Worm (Caenorhabditis elegans) whole organism, early embryonic: ENCODE data around the gene nspc-17.

Experiments used
- B0310.2 ChIP-seq: sonication (generic microtip); optimal IDR thresholded peaks from 2 replicates; lab custom pipeline; 2016; ENCODE audit warnings: mild to moderate bottlenecking, missing genetic modification characterization, missing compliant biosample characterization
- F13C5.2 ChIP-seq: sonication (generic microtip); optimal IDR thresholded peaks from 2 replicates; lab custom pipeline; 2017; ENCODE audit warnings: mild to moderate bottlenecking, missing genetic modification characterization, inconsistent platforms, missing compliant biosample characterization
- aly-1 ChIP-seq: sonication (generic microtip); optimal IDR thresholded peaks from 2 replicates; lab custom pipeline; 2016; ENCODE audit warnings: missing genetic modification characterization, missing compliant biosample characterization
- ama-1 ChIP-seq: fragments of 150-350 bp; optimal IDR thresholded peaks from 2 replicates; lab custom pipeline; 2014
- ceh-13 ChIP-seq: fragments of 200-800 bp; sonication (Bioruptor generic); optimal IDR thresholded peaks from 2 replicates; lab custom pipeline; 2018; ENCODE audit warnings: mild to moderate bottlenecking, missing genetic modification characterization, missing compliant biosample characterization
- ceh-36 ChIP-seq: sonication (generic microtip); optimal IDR thresholded peaks from 2 replicates; lab custom pipeline; 2016; ENCODE audit warnings: missing genetic modification characterization, inconsistent platforms, missing compliant biosample characterization
- ets-7 ChIP-seq: sonication (generic microtip); optimal IDR thresholded peaks from 2 replicates; lab custom pipeline; 2016; ENCODE audit warnings: missing genotype, missing genetic modification characterization, missing compliant biosample characterization
- flt-1 ChIP-seq: fragments of 200-800 bp; sonication (Bioruptor generic); IDR thresholded peaks from 2 replicates; pipeline ENCODE4 v1.3.6; 2022; ENCODE audit warnings: missing genetic modification characterization, missing compliant biosample characterization
- hmbx-1 ChIP-seq: sonication (generic microtip); optimal IDR thresholded peaks from 2 replicates; lab custom pipeline; 2016; ENCODE audit warnings: mild to moderate bottlenecking, missing genetic modification characterization, missing compliant biosample characterization
- hmg-4 ChIP-seq: fragments of 200-800 bp; sonication (Bioruptor generic); optimal IDR thresholded peaks from 2 replicates; lab custom pipeline; 2018; ENCODE audit warnings: mild to moderate bottlenecking, missing genetic modification characterization, missing compliant biosample characterization
- hnd-1 ChIP-seq: sonication (generic microtip); optimal IDR thresholded peaks from 2 replicates; lab custom pipeline; 2016; ENCODE audit warnings: missing genetic modification characterization, missing compliant biosample characterization
- pes-1 ChIP-seq: fragments of 200-800 bp; sonication (Bioruptor generic); IDR thresholded peaks from 2 replicates; pipeline ENCODE4 v1.3.6; 2022; ENCODE audit warnings: missing genetic modification reagents, missing genetic modification characterization, missing compliant biosample characterization
- scrt-1 ChIP-seq: fragments of 200-800 bp; sonication (Bioruptor generic); IDR thresholded peaks from 2 replicates; pipeline ENCODE4 v1.3.6; 2022; ENCODE audit warnings: missing genetic modification characterization, missing compliant biosample characterization
- sea-1 ChIP-seq: fragments of 200-800 bp; sonication (Bioruptor generic); conservative IDR thresholded peaks from 2 replicates; pipeline ENCODE4 v1.3.6; 2022; ENCODE audit warnings: missing genetic modification characterization, missing compliant biosample characterization
- tbx-11 ChIP-seq: fragments of 200-800 bp; sonication (Bioruptor generic); IDR thresholded peaks from 2 replicates; pipeline ENCODE4 v1.3.6; 2022; ENCODE audit warnings: missing genetic modification characterization, missing compliant biosample characterization
- tbx-37 ChIP-seq: fragments of 200-800 bp; sonication (Bioruptor generic); conservative IDR thresholded peaks from 2 replicates; pipeline ENCODE4 v1.3.6; 2022; ENCODE audit warnings: missing genetic modification reagents, missing genetic modification characterization, missing compliant biosample characterization
- tra-4 ChIP-seq: sonication (generic microtip); optimal IDR thresholded peaks from 2 replicates; lab custom pipeline; 2017; ENCODE audit warnings: missing genetic modification characterization, missing compliant biosample characterization

Gene nspc-17

ce11 chrX:14517842-14518241 lies 7.1 kb downstream of the nspc-17 start:
- no peak for TF ChIP-seq pes-1 (GFP tag; lab: Robert Waterston, UW)
- no peak for TF ChIP-seq scrt-1 (GFP tag; lab: Robert Waterston, UW)
- TF ChIP-seq aly-1: no peak

- no peak for TF ChIP-seq tbx-11 (GFP tag; lab: Robert Waterston, UW)
- TF ChIP-seq hmbx-1 (tag; lab: Kevin White, UChicago): no peak
- TF ChIP-seq ets-7 (tag; lab: Kevin White, UChicago): no peak
- no peak for TF ChIP-seq tra-4 (tag; lab: Kevin White, UChicago)
- TF ChIP-seq tbx-37: no peak
- no peak for TF ChIP-seq flt-1 (GFP tag; lab: Robert Waterston, UW)
- TF ChIP-seq ceh-36 (tag; lab: Kevin White, UChicago): no peak
- no peak for TF ChIP-seq ama-1
- TF ChIP-seq aly-1: no peak
- TF ChIP-seq F13C5.2 (tag; lab: Kevin White, UChicago): no peak
- TF ChIP-seq scrt-1 (GFP tag; lab: Robert Waterston, UW): no peak
- TF ChIP-seq pes-1 (GFP tag; lab: Robert Waterston, UW): no peak
- TF ChIP-seq sea-1 (GFP tag; lab: Robert Waterston, UW): no peak
- no peak for TF ChIP-seq B0310.2 (tag; lab: Kevin White, UChicago)
- TF ChIP-seq hmg-4 (GFP tag; lab: Kevin White, UChicago): no peak
- no peak for TF ChIP-seq ceh-13 (GFP tag; lab: Kevin White, UChicago)
- no peak for TF ChIP-seq hnd-1 (tag; lab: Kevin White, UChicago)
Measured at ce11 chrX:14516560-14516959, 8.4 kb downstream of the nspc-17 start, which contains the start of gene D1025.10. D1025.10 (plus strand) TSS chrX:14516860.

- TF ChIP-seq hmg-4 (GFP tag; lab: Kevin White, UChicago): no peak
- no peak for TF ChIP-seq tbx-37
- no peak for TF ChIP-seq aly-1
- no peak for TF ChIP-seq ceh-13 (GFP tag; lab: Kevin White, UChicago)
- no peak for TF ChIP-seq B0310.2 (tag; lab: Kevin White, UChicago)
- TF ChIP-seq flt-1 (GFP tag; lab: Robert Waterston, UW): no peak
- TF ChIP-seq ets-7 (tag; lab: Kevin White, UChicago): no peak
- no peak for TF ChIP-seq pes-1 (GFP tag; lab: Robert Waterston, UW)
- no peak for TF ChIP-seq ceh-36 (tag; lab: Kevin White, UChicago)
- no peak for TF ChIP-seq scrt-1 (GFP tag; lab: Robert Waterston, UW)
- TF ChIP-seq tbx-11 (GFP tag; lab: Robert Waterston, UW): no peak
- TF ChIP-seq tra-4 (tag; lab: Kevin White, UChicago): no peak
- TF ChIP-seq sea-1 (GFP tag; lab: Robert Waterston, UW): no peak
- TF ChIP-seq ama-1: no peak
- no peak for TF ChIP-seq hmbx-1 (tag; lab: Kevin White, UChicago)
- no peak for TF ChIP-seq F13C5.2 (tag; lab: Kevin White, UChicago)
- TF ChIP-seq hnd-1 (tag; lab: Kevin White, UChicago): no peak
Measured at ce11 chrX:14515028-14515427, 10.0 kb downstream of the nspc-17 start, which contains the start of gene gcsh-1. gcsh-1 (minus strand) TSS chrX:14515073.

- TF ChIP-seq ceh-36 (tag; lab: Kevin White, UChicago) (peak; percentile 5), tbx-11 (GFP tag; lab: Robert Waterston, UW) (no peak), sea-1 (GFP tag; lab: Robert Waterston, UW) (no peak)
Measured at ce11 chrX:14513462-14513861, 11.5 kb downstream of the nspc-17 start.

- no peak for TF ChIP-seq flt-1 (GFP tag; lab: Robert Waterston, UW)
- TF ChIP-seq tra-4 (tag; lab: Kevin White, UChicago): no peak
- TF ChIP-seq F13C5.2 (tag; lab: Kevin White, UChicago): no peak
- no peak for TF ChIP-seq hnd-1 (tag; lab: Kevin White, UChicago)
- no peak for TF ChIP-seq tbx-37
- TF ChIP-seq sea-1 (GFP tag; lab: Robert Waterston, UW): no peak
- no peak for TF ChIP-seq ceh-36 (tag; lab: Kevin White, UChicago)
- TF ChIP-seq aly-1: no peak
- no peak for TF ChIP-seq B0310.2 (tag; lab: Kevin White, UChicago)
- TF ChIP-seq scrt-1 (GFP tag; lab: Robert Waterston, UW): no peak
Measured at ce11 chrX:14512817-14513216, 12.2 kb downstream of the nspc-17 start, which contains the start of gene fbxa-141. fbxa-141 (minus strand) TSS chrX:14512917.

- TF ChIP-seq tbx-11 (GFP tag; lab: Robert Waterston, UW) (no peak), flt-1 (GFP tag; lab: Robert Waterston, UW) (no peak), sea-1 (GFP tag; lab: Robert Waterston, UW) (no peak), tra-4 (tag; lab: Kevin White, UChicago) (no peak), hmbx-1 (tag; lab: Kevin White, UChicago) (no peak), scrt-1 (GFP tag; lab: Robert Waterston, UW) (no peak), B0310.2 (tag; lab: Kevin White, UChicago) (no peak), F13C5.2 (tag; lab: Kevin White, UChicago) (no peak), aly-1 (no peak), pes-1 (GFP tag; lab: Robert Waterston, UW) (no peak), ceh-36 (tag; lab: Kevin White, UChicago) (no peak), ceh-13 (GFP tag; lab: Kevin White, UChicago) (no peak), hmg-4 (GFP tag; lab: Kevin White, UChicago) (no peak), tbx-37 (no peak), ama-1 (no peak)
Measured at ce11 chrX:14510358-14510757, 14.6 kb downstream of the nspc-17 start.

- TF ChIP-seq ceh-13 (GFP tag; lab: Kevin White, UChicago): no peak
- TF ChIP-seq F13C5.2 (tag; lab: Kevin White, UChicago): no peak
- no peak for TF ChIP-seq tra-4 (tag; lab: Kevin White, UChicago)
- no peak for TF ChIP-seq ceh-36 (tag; lab: Kevin White, UChicago)
- no peak for TF ChIP-seq scrt-1 (GFP tag; lab: Robert Waterston, UW)
- no peak for TF ChIP-seq B0310.2 (tag; lab: Kevin White, UChicago)
- no peak for TF ChIP-seq pes-1 (GFP tag; lab: Robert Waterston, UW)
Measured at ce11 chrX:14508823-14509259, 16.1 kb downstream of the nspc-17 start.
